Worm (Caenorhabditis elegans) whole organism, mixed stage, embryonic: ENCODE data around the gene C49F5.13.

ENCODE experiments used
- ces-1 ChIP-seq: fragments of 150-350 bp; optimal IDR thresholded peaks from 2 replicates; lab custom pipeline; 2014; ENCODE audit warnings: missing biosample characterization, missing genetic modification reagents, missing genetic modification characterization
- elt-1 ChIP-seq: sonication (generic microtip); optimal IDR thresholded peaks from 2 replicates; lab custom pipeline; 2017; ENCODE audit warnings: missing genetic modification characterization, mild to moderate bottlenecking, missing compliant biosample characterization, antibody characterized with exemption, moderate library complexity, borderline replicate concordance; ENCODE audit not compliant: insufficient read depth
- elt-3 ChIP-seq: fragments of 150-350 bp; optimal IDR thresholded peaks from 2 replicates; lab custom pipeline; 2014; ENCODE audit warnings: missing biosample characterization, missing genetic modification characterization
- flh-1 ChIP-seq: fragments of 200-800 bp; sonication (Bioruptor generic); optimal IDR thresholded peaks from 2 replicates; lab custom pipeline; 2018; ENCODE audit warnings: mild to moderate bottlenecking, missing genetic modification characterization, moderate library complexity, missing compliant biosample characterization
- lin-13 ChIP-seq: fragments of 150-350 bp; optimal IDR thresholded peaks from 2 replicates; lab custom pipeline; 2014; ENCODE audit warnings: missing biosample characterization, missing genetic modification characterization
- mls-2 ChIP-seq: sonication (generic microtip); optimal IDR thresholded peaks from 2 replicates; lab custom pipeline; 2016; ENCODE audit warnings: mild to moderate bottlenecking, missing genetic modification characterization, moderate library complexity, missing compliant biosample characterization
- pha-4 ChIP-seq: fragments of 150-350 bp; optimal IDR thresholded peaks from 2 replicates; lab custom pipeline; 2018; ENCODE audit warnings: missing biosample characterization, missing genetic modification reagents, missing genetic modification characterization
- unc-62 ChIP-seq: fragments of 150-350 bp; optimal IDR thresholded peaks from 2 replicates; lab custom pipeline; 2014; ENCODE audit warnings: missing biosample characterization, missing genetic modification reagents, missing genetic modification characterization

DNA sequence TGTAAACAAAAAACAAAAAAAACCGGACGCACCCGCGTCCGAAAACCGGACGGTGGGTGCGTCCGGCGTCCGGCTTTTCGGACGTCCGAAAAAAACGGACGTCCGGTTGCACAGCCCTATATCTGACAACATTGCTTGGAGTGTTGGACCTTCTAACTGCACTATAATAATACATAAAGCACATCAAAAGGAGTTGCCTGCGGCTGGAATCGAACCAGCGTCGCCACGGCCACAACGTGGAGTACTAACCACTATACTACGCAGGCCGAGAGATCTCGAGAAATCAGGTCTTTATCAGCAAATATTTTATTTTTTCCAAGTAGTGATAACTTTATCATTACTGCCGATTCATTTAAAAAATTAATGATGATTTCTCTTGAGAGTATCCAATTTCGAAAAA lies 32.1 kb downstream of the C49F5.13 start:
- TF ChIP-seq elt-1 (tag; lab: Kevin White, UChicago): no peak
- no peak for TF ChIP-seq ces-1 (GFP tag; lab: Kevin White, UChicago)
- TF ChIP-seq pha-4 (tag; lab: Kevin White, UChicago): no peak
- TF ChIP-seq lin-13 (tag; lab: Kevin White, UChicago): no peak
- no peak for TF ChIP-seq mls-2 (tag; lab: Kevin White, UChicago)
- TF ChIP-seq unc-62: no peak
- TF ChIP-seq elt-3 (tag; lab: Kevin White, UChicago): no peak
- no peak for TF ChIP-seq flh-1 (GFP tag; lab: Kevin White, UChicago)
